Fruit fly (Drosophila melanogaster): Measurements from ENCODE around the gene CG14810.

CG14810 gene

dm6 chrX:1822281-1822680 lies 2.1 kb upstream of the CG14810 start, which contains the start of gene CG14811:
Gene CG14811 (minus strand): TSS chrX:1822381.
- no peak for TF ChIP-seq CG8478 (optimal IDR thresholded peaks at IDR 0.05)
- TF ChIP-seq Dll (optimal IDR thresholded peaks at IDR 0.05), result no peak
- no peak for TF ChIP-seq EcR (GFP tag; optimal IDR thresholded peaks at IDR 0.05)
- TF ChIP-seq pan (optimal IDR thresholded peaks at IDR 0.05), result no peak
- TF ChIP-seq usp (GFP tag; optimal IDR thresholded peaks at IDR 0.05), result no peak
- no peak for TF ChIP-seq psq (optimal IDR thresholded peaks at IDR 0.05)

DNA sequence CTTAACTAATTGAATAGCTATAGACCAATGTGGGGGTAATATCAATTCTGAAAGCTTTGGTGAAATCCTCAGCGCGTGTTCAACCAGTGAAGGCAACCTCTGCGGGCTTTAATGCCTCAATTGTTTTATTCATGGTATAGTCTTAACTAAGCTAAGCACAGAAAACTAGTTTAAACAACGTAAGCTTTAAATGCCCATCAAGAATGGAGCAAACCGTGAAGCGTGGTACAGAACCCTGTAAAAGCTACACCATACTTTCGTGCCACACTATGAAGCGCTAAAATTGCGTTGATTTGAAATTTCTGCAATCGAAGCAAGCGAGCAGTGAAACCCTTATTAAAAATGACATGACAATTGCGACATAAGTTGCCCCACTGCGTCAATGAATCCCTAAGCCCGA lies 898 bp upstream of the CG14810 start:
- TF ChIP-seq psq (optimal IDR thresholded peaks at IDR 0.05) (no peak), pan (optimal IDR thresholded peaks at IDR 0.05) (no peak), Dll (optimal IDR thresholded peaks at IDR 0.05) (no peak), EcR (GFP tag; optimal IDR thresholded peaks at IDR 0.05) (no peak), usp (GFP tag; optimal IDR thresholded peaks at IDR 0.05) (no peak), CG8478 (optimal IDR thresholded peaks at IDR 0.05) (no peak)

DNA sequence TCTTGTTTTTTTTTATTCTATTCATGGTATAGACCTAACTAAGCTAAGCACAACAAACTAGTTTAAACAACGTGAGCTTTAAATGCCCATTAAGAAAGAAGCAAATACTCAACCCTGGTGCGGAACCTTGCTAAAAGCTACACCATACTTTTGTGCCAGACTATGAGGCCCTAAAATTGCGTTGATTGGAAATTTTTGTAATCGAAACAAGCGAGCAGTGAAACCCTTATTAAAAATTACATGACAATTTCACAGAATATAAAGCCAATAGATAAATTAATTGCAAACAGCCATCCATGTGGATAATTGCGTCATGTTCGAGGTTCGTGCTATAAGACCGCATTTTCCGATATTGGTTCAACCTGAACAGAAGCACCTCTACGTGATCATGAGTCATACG lies 1.1 kb downstream of the CG14810 start:
- no peak for TF ChIP-seq pan (optimal IDR thresholded peaks at IDR 0.05)
- no peak for TF ChIP-seq Dll (optimal IDR thresholded peaks at IDR 0.05)
- no peak for TF ChIP-seq CG8478 (optimal IDR thresholded peaks at IDR 0.05)
- TF ChIP-seq psq (optimal IDR thresholded peaks at IDR 0.05), result no peak
- no peak for TF ChIP-seq EcR (GFP tag; optimal IDR thresholded peaks at IDR 0.05)
- TF ChIP-seq usp (GFP tag; optimal IDR thresholded peaks at IDR 0.05), result no peak

dm6 chrX:1811173-1811572 lies 9.0 kb downstream of the CG14810 start:
- TF ChIP-seq CG8478 (optimal IDR thresholded peaks at IDR 0.05) (no peak), psq (optimal IDR thresholded peaks at IDR 0.05) (no peak), EcR (GFP tag; optimal IDR thresholded peaks at IDR 0.05) (no peak), Dll (optimal IDR thresholded peaks at IDR 0.05) (no peak), pan (optimal IDR thresholded peaks at IDR 0.05) (no peak), usp (GFP tag; optimal IDR thresholded peaks at IDR 0.05) (no peak)

DNA sequence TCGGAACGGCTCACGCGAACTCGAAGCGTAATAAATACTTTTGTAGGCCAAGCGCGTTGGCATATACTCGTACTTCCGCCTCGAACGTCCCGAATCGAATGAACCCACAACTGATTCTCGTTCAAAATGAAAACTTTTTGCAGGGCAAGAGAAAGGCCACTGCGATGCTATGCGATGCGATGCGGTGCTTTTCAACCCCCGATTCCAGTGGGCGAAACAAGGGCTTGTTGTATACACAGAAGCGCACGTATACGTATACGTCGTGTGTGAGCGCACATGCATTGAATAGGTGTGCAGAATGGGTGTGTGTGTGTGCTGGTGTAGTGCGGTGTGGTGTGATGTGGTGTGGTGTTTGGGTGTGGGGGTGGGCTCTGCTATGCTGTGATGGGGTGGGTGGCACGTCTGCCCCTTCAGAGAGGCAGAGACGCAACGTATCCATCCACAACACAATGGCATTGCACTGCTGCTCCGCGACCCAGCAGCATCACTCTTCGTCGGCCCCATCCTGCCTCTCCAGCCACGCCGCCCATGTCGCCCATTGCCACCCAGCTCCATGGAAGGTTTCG lies 26.3 kb downstream of the CG14810 start:
- TF ChIP-seq CG8478 (optimal IDR thresholded peaks at IDR 0.05) (no peak), Dll (optimal IDR thresholded peaks at IDR 0.05) (no peak), EcR (GFP tag; optimal IDR thresholded peaks at IDR 0.05) (no peak), psq (optimal IDR thresholded peaks at IDR 0.05) (no peak), pan (optimal IDR thresholded peaks at IDR 0.05) (no peak), usp (GFP tag; optimal IDR thresholded peaks at IDR 0.05) (no peak)

DNA sequence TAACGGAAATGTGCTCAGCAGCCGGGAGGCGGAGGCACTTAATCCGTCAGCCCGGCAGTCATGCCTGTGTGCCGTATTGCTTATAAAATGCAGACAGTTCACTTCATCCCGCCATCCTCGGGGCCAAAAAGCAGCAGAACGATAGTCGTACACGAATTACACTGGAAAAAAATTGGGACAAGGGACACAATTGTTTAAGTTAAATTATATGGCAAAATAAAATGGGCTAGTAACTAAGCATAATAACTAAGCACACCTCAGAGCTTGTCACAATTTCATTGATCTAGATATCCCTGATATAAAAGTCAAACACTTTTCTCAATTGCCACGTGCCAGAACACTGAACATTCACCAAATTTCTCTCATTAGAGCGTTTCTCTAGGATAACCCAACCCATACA lies 30.9 kb downstream of the CG14810 start, which contains the start of gene CG32806:
TSS of gene CG32806 (plus strand) at position 301 of the 400 bp plus-strand sequence.
- TF ChIP-seq Dll (optimal IDR thresholded peaks at IDR 0.05) (no peak), usp (GFP tag; optimal IDR thresholded peaks at IDR 0.05) (no peak), psq (optimal IDR thresholded peaks at IDR 0.05) (no peak), pan (optimal IDR thresholded peaks at IDR 0.05) (no peak), EcR (GFP tag; optimal IDR thresholded peaks at IDR 0.05) (no peak), CG8478 (optimal IDR thresholded peaks at IDR 0.05) (no peak)

dm6 chrX:1774347-1774829 lies 45.8 kb downstream of the CG14810 start:
- TF ChIP-seq Dll (optimal IDR thresholded peaks at IDR 0.05) (no peak), usp (GFP tag; optimal IDR thresholded peaks at IDR 0.05) (no peak), pan (optimal IDR thresholded peaks at IDR 0.05) (no peak), EcR (GFP tag; optimal IDR thresholded peaks at IDR 0.05) (no peak)

DNA sequence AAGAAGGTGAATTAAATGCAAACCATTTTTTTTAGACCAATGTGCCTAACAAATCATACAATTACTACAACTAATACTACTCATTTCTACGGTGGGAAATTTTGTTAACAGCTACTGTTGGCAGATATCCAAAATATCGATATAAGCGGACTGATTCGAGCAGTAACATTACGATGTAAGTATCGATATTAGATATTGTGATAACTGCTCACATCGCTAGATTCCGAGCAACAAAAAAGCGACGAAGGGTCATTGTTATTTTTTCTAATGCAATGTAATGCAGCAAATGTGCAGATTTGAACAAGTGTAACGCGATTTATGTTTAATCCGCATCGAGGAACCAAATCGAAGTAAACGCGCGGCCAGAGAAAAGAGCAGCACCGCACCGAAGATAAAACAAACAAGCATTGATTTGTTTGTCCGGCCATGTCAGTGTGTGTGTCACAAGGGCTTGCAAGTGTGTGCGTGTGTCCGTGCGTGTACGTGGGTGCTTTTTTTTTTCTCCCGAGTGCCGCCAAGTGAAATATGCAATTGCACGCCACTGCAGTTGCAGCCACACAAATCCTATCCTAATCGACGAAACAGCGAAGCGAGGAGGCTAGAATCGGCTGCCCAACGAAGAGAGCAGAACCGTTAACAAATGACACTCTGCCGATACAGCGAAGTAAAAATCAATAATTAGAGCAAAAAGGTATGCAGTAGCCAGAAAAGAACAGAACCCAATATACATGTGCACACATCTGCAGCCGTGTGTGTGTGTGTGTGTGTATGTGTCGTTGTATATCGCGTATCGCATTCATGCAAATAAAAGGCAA lies 46.4 kb downstream of the CG14810 start, which contains the start of the genes prage and Adar:
TSS of gene prage (plus strand) at position 188 of the 815 bp plus-strand sequence.
TSS of gene Adar (plus strand) at position 194 of the 815 bp plus-strand sequence.
- TF ChIP-seq EcR (GFP tag; optimal IDR thresholded peaks at IDR 0.05) (no peak), usp (GFP tag; optimal IDR thresholded peaks at IDR 0.05) (no peak), CG8478 (optimal IDR thresholded peaks at IDR 0.05) (no peak), psq (optimal IDR thresholded peaks at IDR 0.05) (no peak), pan (optimal IDR thresholded peaks at IDR 0.05) (no peak), Dll (optimal IDR thresholded peaks at IDR 0.05) (no peak)

- TF ChIP-seq CG8478 (optimal IDR thresholded peaks at IDR 0.05) (no peak), pan (optimal IDR thresholded peaks at IDR 0.05) (no peak), Dll (optimal IDR thresholded peaks at IDR 0.05) (no peak), EcR (GFP tag; optimal IDR thresholded peaks at IDR 0.05) (no peak), psq (optimal IDR thresholded peaks at IDR 0.05) (no peak), usp (GFP tag; optimal IDR thresholded peaks at IDR 0.05) (no peak)
Measured at dm6 chrX:1772626-1773025, 47.5 kb downstream of the CG14810 start.

All from whole organism.